Worm (Caenorhabditis elegans) whole organism, young adult: ENCODE data around the gene mai-1.

Experiments used
- Y56A3A.18 ChIP-seq: fragments of 200-800 bp; sonication (Bioruptor generic); IDR thresholded peaks from 2 replicates; pipeline ENCODE4 v1.3.6; 2022; ENCODE audit warnings: missing genetic modification reagents, missing genetic modification characterization, missing compliant biosample characterization
- dpl-1 ChIP-seq: fragments of 150-350 bp; optimal IDR thresholded peaks from 2 replicates; lab custom pipeline; 2014; ENCODE audit warnings: missing biosample characterization, missing genetic modification reagents, missing genetic modification characterization
- ekl-4 ChIP-seq: fragments of 200-800 bp; sonication (Bioruptor generic); IDR thresholded peaks from 2 replicates; pipeline ENCODE4 v1.3.6; 2022; ENCODE audit warnings: missing genetic modification reagents, missing genetic modification characterization, missing compliant biosample characterization
- mel-28 ChIP-seq: sonication (generic microtip); optimal IDR thresholded peaks from 2 replicates; lab custom pipeline; 2016; ENCODE audit warnings: borderline replicate concordance, mild to moderate bottlenecking, missing genetic modification characterization, missing compliant biosample characterization
- pha-4 ChIP-seq: fragments of 150-350 bp; sonication (generic microtip); optimal IDR thresholded peaks from 2 replicates; lab custom pipeline; 2014; ENCODE audit warnings: missing biosample characterization, missing genetic modification reagents, missing genetic modification characterization
- rcor-1 ChIP-seq: fragments of 200-800 bp; sonication (Bioruptor generic); IDR thresholded peaks from 2 replicates; pipeline ENCODE4 v1.3.6; 2022; ENCODE audit warnings: missing genetic modification reagents, missing genetic modification characterization, missing compliant biosample characterization
- snpc-3.4 ChIP-seq: sonication (generic microtip); optimal IDR thresholded peaks from 2 replicates; lab custom pipeline; 2017; ENCODE audit warnings: missing genetic modification characterization, mild to moderate bottlenecking, missing compliant biosample characterization, antibody characterized with exemption, moderate library complexity, missing genotype, missing genetic modification reagents

DNA sequence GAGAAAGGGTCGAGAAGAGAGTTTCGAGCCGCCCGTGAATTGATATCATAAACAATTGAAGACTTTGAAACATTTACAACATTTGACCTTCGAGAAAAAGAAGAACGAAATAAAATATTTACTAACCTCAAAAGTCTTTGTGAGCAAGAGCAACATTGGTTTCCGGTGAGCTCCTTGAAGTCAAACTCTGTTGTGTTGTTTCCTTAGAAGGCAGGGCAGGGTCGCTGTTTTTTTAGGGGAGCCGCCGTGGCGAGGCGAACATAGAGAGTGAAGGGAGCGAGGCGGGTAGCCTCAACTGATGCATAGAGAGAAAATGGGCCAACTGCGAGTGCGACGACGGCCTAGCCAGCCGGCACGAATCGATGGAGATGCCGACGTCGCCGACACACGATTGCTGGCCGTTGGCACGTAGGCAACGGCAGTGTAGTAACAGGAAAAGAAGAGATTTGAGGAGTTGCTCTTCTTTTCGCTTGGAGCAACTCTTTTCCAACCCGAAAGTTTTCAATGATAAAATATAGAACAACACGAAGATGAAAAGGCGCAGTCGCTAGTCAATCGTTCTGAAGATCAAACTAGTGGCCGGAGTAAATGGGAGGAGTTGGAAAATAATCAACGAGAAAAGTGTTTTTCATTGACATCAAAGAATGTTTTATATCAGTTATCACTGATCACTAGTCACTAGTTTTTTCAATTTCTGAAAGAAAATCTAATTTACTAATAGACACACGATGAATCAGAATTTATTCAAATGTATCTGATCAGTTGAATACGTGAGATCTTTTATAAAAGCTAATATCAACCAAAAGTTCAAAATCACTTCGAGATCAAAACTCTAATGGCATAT, at the start of gene mai-1:
- no peak for TF ChIP-seq pha-4 (tag; lab: Kevin White, UChicago)
- no peak for TF ChIP-seq Y56A3A.18 (GFP tag; lab: Robert Waterston, UW)
- TF ChIP-seq dpl-1 (GFP tag; lab: Kevin White, UChicago), result no peak
- no peak for TF ChIP-seq ekl-4 (GFP tag; lab: Robert Waterston, UW)
- TF ChIP-seq rcor-1, result no peak
- TF ChIP-seq snpc-3.4 (tag; lab: Kevin White, UChicago), result no peak
- TF ChIP-seq mel-28 (tag; lab: Kevin White, UChicago), result no peak
